Worm (Caenorhabditis elegans) whole organism, L3 larva: ENCODE results near the gene nprl-3.

Experiments used
- ama-1 ChIP-seq: fragments of 150-350 bp; optimal IDR thresholded peaks from 2 replicates; lab custom pipeline; 2018
- ceh-16 ChIP-seq: sonication (generic microtip); optimal IDR thresholded peaks from 2 replicates; lab custom pipeline; 2017; ENCODE audit warnings: missing biosample characterization, missing genetic modification characterization
- ceh-28 ChIP-seq: fragments of 150-350 bp; optimal IDR thresholded peaks from 2 replicates; lab custom pipeline; 2014; ENCODE audit warnings: missing biosample characterization, missing genetic modification reagents, missing genetic modification characterization
- ceh-82 ChIP-seq: fragments of 150-350 bp; optimal IDR thresholded peaks from 2 replicates; lab custom pipeline; 2014; ENCODE audit warnings: missing biosample characterization, missing genetic modification characterization
- ceh-9 ChIP-seq: sonication (generic microtip); optimal IDR thresholded peaks from 2 replicates; lab custom pipeline; 2018; ENCODE audit warnings: missing biosample characterization, missing genetic modification characterization
- egl-5 ChIP-seq: fragments of 150-350 bp; optimal IDR thresholded peaks from 2 replicates; lab custom pipeline; 2017; ENCODE audit warnings: missing biosample characterization, missing genetic modification reagents, missing genetic modification characterization, inconsistent platforms
- elt-1 ChIP-seq: fragments of 150-350 bp; optimal IDR thresholded peaks from 2 replicates; lab custom pipeline; 2014; ENCODE audit warnings: missing biosample characterization, missing genetic modification characterization
- eor-1 ChIP-seq, 2 experiments: fragments of 150-350 bp; optimal IDR thresholded peaks; 2 replicates each; lab custom pipeline; 2014 to 2018; ENCODE audit warnings: missing biosample characterization in 2 of 2, missing genetic modification characterization in 2 of 2
- fkh-2 ChIP-seq: fragments of 150-350 bp; optimal IDR thresholded peaks from 2 replicates; lab custom pipeline; 2014; ENCODE audit warnings: missing biosample characterization, missing genetic modification reagents, missing genetic modification characterization
- jun-1 ChIP-seq: fragments of 150-350 bp; optimal IDR thresholded peaks from 2 replicates; lab custom pipeline; 2014; ENCODE audit warnings: missing biosample characterization, missing genetic modification reagents, missing genetic modification characterization
- lin-15B ChIP-seq: fragments of 150-350 bp; optimal IDR thresholded peaks from 2 replicates; lab custom pipeline; 2014; ENCODE audit warnings: missing biosample characterization, missing genetic modification characterization
- lin-39 ChIP-seq: fragments of 150-350 bp; optimal IDR thresholded peaks from 2 replicates; lab custom pipeline; 2018; ENCODE audit warnings: missing biosample characterization, missing genetic modification reagents, missing genetic modification characterization
- lsy-12 ChIP-seq: sonication (generic microtip); optimal IDR thresholded peaks from 2 replicates; lab custom pipeline; 2016; ENCODE audit warnings: mild to moderate bottlenecking, missing genetic modification characterization, missing compliant biosample characterization
- mdl-1 ChIP-seq: fragments of 150-350 bp; optimal IDR thresholded peaks from 2 replicates; lab custom pipeline; 2014; ENCODE audit warnings: missing biosample characterization, missing genetic modification characterization
- mml-1 ChIP-seq: fragments of 150-350 bp; sonication (generic microtip); optimal IDR thresholded peaks from 3 replicates; lab custom pipeline; 2014; ENCODE audit warnings: missing biosample characterization, missing genetic modification characterization
- nhr-12 ChIP-seq: fragments of 150-350 bp; optimal IDR thresholded peaks from 2 replicates; lab custom pipeline; 2014; ENCODE audit warnings: missing biosample characterization, missing genetic modification characterization
- nhr-23 ChIP-seq: fragments of 150-350 bp; optimal IDR thresholded peaks from 2 replicates; lab custom pipeline; 2014; ENCODE audit warnings: missing biosample characterization, missing genetic modification reagents, missing genetic modification characterization
- nhr-237 ChIP-seq: fragments of 150-350 bp; optimal IDR thresholded peaks from 2 replicates; lab custom pipeline; 2014; ENCODE audit warnings: missing biosample characterization, missing genetic modification characterization
- nhr-25 ChIP-seq: sonication (generic microtip); optimal IDR thresholded peaks from 2 replicates; lab custom pipeline; 2017; ENCODE audit warnings: missing biosample characterization, missing genetic modification characterization
- nhr-43 ChIP-seq: sonication (generic microtip); optimal IDR thresholded peaks from 2 replicates; lab custom pipeline; 2016; ENCODE audit warnings: mild to moderate bottlenecking, missing genetic modification characterization, missing compliant biosample characterization; ENCODE audit not compliant: poor library complexity, severe bottlenecking
- nhr-76 ChIP-seq: fragments of 150-350 bp; sonication (generic microtip); optimal IDR thresholded peaks from 5 replicates; lab custom pipeline; 2014; ENCODE audit warnings: missing biosample characterization, missing genetic modification characterization
- nhr-77 ChIP-seq: fragments of 150-350 bp; optimal IDR thresholded peaks from 2 replicates; lab custom pipeline; 2014; ENCODE audit warnings: missing biosample characterization, missing genetic modification characterization
- pha-4 ChIP-seq: fragments of 150-350 bp; optimal IDR thresholded peaks from 2 replicates; lab custom pipeline; 2014; ENCODE audit warnings: missing biosample characterization, missing genetic modification reagents, missing genetic modification characterization
- pqm-1 ChIP-seq: fragments of 150-350 bp; optimal IDR thresholded peaks from 2 replicates; lab custom pipeline; 2017; ENCODE audit warnings: missing biosample characterization, missing genetic modification characterization, inconsistent platforms
- sea-2 ChIP-seq: fragments of 150-350 bp; sonication (generic microtip); optimal IDR thresholded peaks from 4 replicates; lab custom pipeline; 2014; ENCODE audit warnings: missing biosample characterization, missing genetic modification reagents, missing genetic modification characterization
- skn-1 ChIP-seq: fragments of 150-350 bp; optimal IDR thresholded peaks from 2 replicates; lab custom pipeline; 2014; ENCODE audit warnings: missing biosample characterization, missing genetic modification characterization
- snpc-4 ChIP-seq: fragments of 150-350 bp; optimal IDR thresholded peaks from 2 replicates; lab custom pipeline; 2014; ENCODE audit warnings: missing biosample characterization, missing genetic modification characterization
- tbx-2 ChIP-seq: sonication (generic microtip); optimal IDR thresholded peaks from 2 replicates; lab custom pipeline; 2016; ENCODE audit warnings: mild to moderate bottlenecking, missing genetic modification characterization, missing compliant biosample characterization
- unc-39 ChIP-seq: sonication (generic microtip); optimal IDR thresholded peaks from 4 replicates; lab custom pipeline; 2017; ENCODE audit warnings: missing biosample characterization, missing genetic modification characterization
- unc-62 ChIP-seq: fragments of 150-350 bp; sonication (generic microtip); optimal IDR thresholded peaks from 4 replicates; lab custom pipeline; 2014; ENCODE audit warnings: missing biosample characterization, missing genetic modification reagents, missing genetic modification characterization
- zag-1 ChIP-seq: fragments of 150-350 bp; optimal IDR thresholded peaks from 2 replicates; lab custom pipeline; 2014; ENCODE audit warnings: missing biosample characterization, missing genetic modification characterization
- ztf-11 ChIP-seq: fragments of 150-350 bp; optimal IDR thresholded peaks from 2 replicates; lab custom pipeline; 2014; ENCODE audit warnings: missing biosample characterization, missing genetic modification characterization
- ztf-4 ChIP-seq: fragments of 150-350 bp; optimal IDR thresholded peaks from 2 replicates; lab custom pipeline; 2014; ENCODE audit warnings: missing biosample characterization, missing genetic modification characterization

The nprl-3 gene

DNA sequence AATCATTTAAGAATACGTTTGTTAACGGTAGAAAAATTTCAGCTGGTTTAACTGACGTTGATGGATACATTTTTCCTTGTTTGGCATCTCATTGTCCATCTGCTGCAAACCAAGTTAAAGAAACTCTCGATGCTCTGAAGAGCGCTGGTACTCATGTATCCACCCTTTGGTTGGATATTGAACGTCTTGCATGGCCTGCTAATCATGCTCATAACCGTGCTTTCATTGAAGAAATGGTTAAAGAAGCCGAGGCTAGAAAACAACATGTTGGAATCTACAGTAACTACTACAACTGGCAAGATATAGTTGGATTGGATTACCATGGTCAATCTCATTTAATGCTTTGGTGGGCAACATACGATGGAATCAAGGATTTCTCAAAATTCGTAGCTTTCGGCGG, 35.7 kb downstream of the nprl-3 start:
- TF ChIP-seq eor-1 (tag; optimal IDR thresholded peaks at IDR 0.05; lab: Kevin White, UChicago), result no peak
- TF ChIP-seq ceh-16, result no peak
- TF ChIP-seq nhr-237 (tag; lab: Kevin White, UChicago), result no peak

DNA sequence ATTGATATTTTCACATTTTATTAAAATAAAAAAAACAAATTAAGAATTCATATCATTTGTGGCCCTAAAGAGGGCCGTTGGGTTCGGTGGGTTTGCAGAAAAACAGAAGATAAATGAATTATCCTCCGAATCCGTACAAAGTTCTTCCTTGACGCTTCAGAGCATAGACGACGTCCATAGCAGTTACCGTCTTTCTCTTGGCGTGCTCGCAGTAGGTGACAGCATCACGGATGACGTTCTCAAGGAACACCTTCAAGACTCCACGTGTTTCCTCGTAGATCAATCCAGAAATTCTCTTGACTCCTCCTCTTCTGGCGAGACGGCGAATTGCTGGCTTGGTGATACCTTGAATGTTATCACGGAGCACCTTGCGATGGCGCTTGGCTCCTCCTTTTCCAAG, 36.3 kb downstream of the nprl-3 start:
- no peak for TF ChIP-seq zag-1 (tag; lab: Kevin White, UChicago)
- no peak for TF ChIP-seq lin-39 (tag; lab: Kevin White, UChicago)
- TF ChIP-seq mml-1 (tag; lab: Kevin White, UChicago), result no peak
- TF ChIP-seq eor-1 (tag; optimal IDR thresholded peaks at IDR 0.05; lab: Kevin White, UChicago), result no peak
- no peak for TF ChIP-seq tbx-2
- no peak for TF ChIP-seq fkh-2 (tag; lab: Kevin White, UChicago)
- TF ChIP-seq nhr-77 (tag; lab: Kevin White, UChicago), result no peak

DNA sequence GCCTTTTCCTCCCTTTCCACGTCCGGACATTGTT, 36.5 kb downstream of the nprl-3 start, which contains the start of gene his-31:
TSS of gene his-31 (minus strand) at position 30 of the 34 bp plus-strand sequence.
- TF ChIP-seq zag-1 (tag; lab: Kevin White, UChicago) (no peak), skn-1 (no peak), nhr-76 (no peak), mdl-1 (no peak), sea-2 (GFP tag; lab: Kevin White, UChicago) (no peak), nhr-12 (tag; lab: Kevin White, UChicago) (no peak), ceh-82 (tag; lab: Kevin White, UChicago) (no peak), ztf-11 (no peak), eor-1 (tag; optimal IDR thresholded peaks at IDR 0.05; lab: Kevin White, UChicago) (no peak), nhr-23 (tag; lab: Kevin White, UChicago) (no peak), nhr-43 (tag; lab: Kevin White, UChicago) (no peak), ama-1 (lab: Kevin White, UChicago) (no peak), ceh-28 (tag; lab: Kevin White, UChicago) (no peak)

ce11 chrIV:8333988-8334863, 36.9 kb downstream of the nprl-3 start, which contains the start of gene his-32:
Gene his-32, plus strand, starts transcription at chrIV:8334305.
- TF ChIP-seq lin-15B (tag; lab: Kevin White, UChicago) (peak; percentile 15), nhr-23 (tag; lab: Kevin White, UChicago) (peak; percentile 88), nhr-43 (tag; lab: Kevin White, UChicago) (peak; percentile 26), pha-4 (tag; lab: Kevin White, UChicago) (peak; percentile 42), ztf-4 (tag; lab: Kevin White, UChicago) (no peak), lsy-12 (tag; lab: Kevin White, UChicago) (peak; percentile 43), nhr-25 (tag; lab: Kevin White, UChicago) (peak; percentile 94), ama-1 (lab: Kevin White, UChicago) (no peak), elt-1 (tag; lab: Kevin White, UChicago) (peak; percentile 48), jun-1 (tag; lab: Kevin White, UChicago) (no peak), sea-2 (GFP tag; lab: Kevin White, UChicago) (no peak), pqm-1 (no peak), nhr-77 (tag; lab: Kevin White, UChicago) (no peak)
- TF ChIP-seq, all 47 proteins: peak for 7

- no peak for TF ChIP-seq unc-62
Measured at ce11 chrIV:8339636-8340035, 42.3 kb downstream of the nprl-3 start, which contains the start of gene lgc-6. Gene lgc-6, plus strand, starts transcription at chrIV:8339936.

DNA sequence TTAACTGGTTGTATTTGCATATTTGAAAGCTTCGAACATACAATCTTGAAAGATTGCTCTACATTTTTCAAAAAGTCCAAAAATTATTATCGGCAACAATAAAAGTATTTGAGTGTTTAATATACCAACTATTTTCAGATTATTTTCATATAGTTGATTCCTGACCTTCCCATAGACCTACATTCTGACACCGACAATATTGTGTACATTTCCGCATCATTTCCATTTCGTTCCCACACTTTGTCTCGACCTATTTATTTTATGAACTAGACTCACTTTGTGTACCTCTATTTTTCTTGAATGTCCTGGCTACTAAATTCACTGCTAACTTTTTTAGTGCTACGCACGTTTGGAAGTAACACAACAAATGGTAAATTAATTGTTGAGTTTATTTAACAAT, 45.1 kb downstream of the nprl-3 start, which contains the start of gene lgc-5:
TSS of gene lgc-5 (plus strand) at position 301 of the 400 bp plus-strand sequence.
- TF ChIP-seq ztf-4 (tag; lab: Kevin White, UChicago) (no peak), ceh-9 (tag; lab: Kevin White, UChicago) (no peak), egl-5 (no peak), nhr-25 (tag; lab: Kevin White, UChicago) (no peak), elt-1 (tag; lab: Kevin White, UChicago) (no peak), unc-39 (tag; lab: Kevin White, UChicago) (no peak), nhr-77 (tag; lab: Kevin White, UChicago) (no peak), tbx-2 (no peak), snpc-4 (tag; lab: Kevin White, UChicago) (no peak), lin-39 (tag; lab: Kevin White, UChicago) (no peak)
- TF ChIP-seq, all 47 proteins: peak for 0
